Worm (Caenorhabditis elegans) whole organism, young adult: Measurements from ENCODE around the gene C05E11.6.

ENCODE experiments used
- C17E4.6 ChIP-seq: fragments of 200-800 bp; sonication (Bioruptor generic); IDR thresholded peaks from 2 replicates; pipeline ENCODE4 v1.3.6; 2022; ENCODE audit warnings: missing genetic modification reagents, missing genetic modification characterization, missing compliant biosample characterization
- D2030.7 ChIP-seq: fragments of 200-800 bp; sonication (Bioruptor generic); IDR thresholded peaks from 2 replicates; pipeline ENCODE4 v1.3.6; 2022; ENCODE audit warnings: missing genetic modification reagents, missing genetic modification characterization, missing compliant biosample characterization
- F10E7.11 ChIP-seq: sonication (generic microtip); optimal IDR thresholded peaks from 2 replicates; lab custom pipeline; 2017; ENCODE audit warnings: mild to moderate bottlenecking, missing genetic modification characterization, moderate library complexity, missing compliant biosample characterization
- F33H1.4 ChIP-seq: fragments of 200-800 bp; sonication (Bioruptor generic); IDR thresholded peaks from 2 replicates; pipeline ENCODE4 v1.3.6; 2022; ENCODE audit warnings: missing genetic modification reagents, missing genetic modification characterization, missing compliant biosample characterization
- F37B4.10 ChIP-seq: fragments of 200-800 bp; sonication (Bioruptor generic); IDR thresholded peaks from 2 replicates; pipeline ENCODE4 v1.3.6; 2022; ENCODE audit warnings: missing genetic modification characterization, missing compliant biosample characterization
- F52B5.7 ChIP-seq: sonication (generic microtip); optimal IDR thresholded peaks from 2 replicates; lab custom pipeline; 2016; ENCODE audit warnings: mild to moderate bottlenecking, missing genetic modification characterization, missing compliant biosample characterization
- F57C9.4 ChIP-seq: sonication (generic microtip); optimal IDR thresholded peaks from 2 replicates; lab custom pipeline; 2017; ENCODE audit warnings: mild to moderate bottlenecking, missing genetic modification characterization, missing compliant biosample characterization
- K11D2.4 ChIP-seq: fragments of 200-800 bp; sonication (Bioruptor generic); IDR thresholded peaks from 2 replicates; pipeline ENCODE4 v1.3.6; 2022; ENCODE audit warnings: missing genetic modification reagents, missing genetic modification characterization, missing compliant biosample characterization
- Y53G8AR.9 ChIP-seq: fragments of 200-800 bp; sonication (Bioruptor generic); conservative IDR thresholded peaks from 2 replicates; pipeline ENCODE4 v1.3.6; 2022; ENCODE audit warnings: missing genetic modification reagents, missing genetic modification characterization, missing compliant biosample characterization
- Y56A3A.18 ChIP-seq: fragments of 200-800 bp; sonication (Bioruptor generic); IDR thresholded peaks from 2 replicates; pipeline ENCODE4 v1.3.6; 2022; ENCODE audit warnings: missing genetic modification reagents, missing genetic modification characterization, missing compliant biosample characterization
- Y79H2A.3 ChIP-seq: fragments of 200-800 bp; sonication (Bioruptor generic); conservative IDR thresholded peaks from 2 replicates; pipeline ENCODE4 v1.3.6; 2022; ENCODE audit warnings: missing genetic modification reagents, missing genetic modification characterization, missing compliant biosample characterization
- Y95B8A.8 ChIP-seq: fragments of 200-800 bp; sonication (Bioruptor generic); IDR thresholded peaks from 2 replicates; pipeline ENCODE4 v1.3.6; 2022; ENCODE audit warnings: missing genetic modification reagents, missing genetic modification characterization, missing compliant biosample characterization
- akir-1 ChIP-seq: fragments of 200-800 bp; sonication (Bioruptor generic); optimal IDR thresholded peaks from 2 replicates; lab custom pipeline; 2018; ENCODE audit warnings: mild to moderate bottlenecking, missing genetic modification characterization, moderate library complexity, missing compliant biosample characterization
- atf-7 ChIP-seq: sonication (generic microtip); optimal IDR thresholded peaks from 2 replicates; lab custom pipeline; 2017; ENCODE audit warnings: mild to moderate bottlenecking, missing genetic modification characterization, missing compliant biosample characterization
- attf-3 ChIP-seq: fragments of 200-800 bp; sonication (Bioruptor generic); conservative IDR thresholded peaks from 2 replicates; pipeline ENCODE4 v1.3.6; 2022; ENCODE audit warnings: missing genetic modification reagents, missing genetic modification characterization, missing compliant biosample characterization
- cebp-1 ChIP-seq, 2 experiments: fragments of 200-800 bp in 1 of 2; sonication (Bioruptor generic) in 1 of 2; sonication (generic microtip) in 1 of 2; IDR thresholded peaks in 1 of 2; optimal IDR thresholded peaks in 1 of 2; 2 replicates each; pipeline versions ENCODE4 v1.3.6 to Lab custom; 2017 to 2022; ENCODE audit warnings: missing compliant biosample characterization in 2 of 2, missing genetic modification characterization in 2 of 2, mild to moderate bottlenecking in 1 of 2, missing genetic modification reagents in 1 of 2, moderate library complexity in 1 of 2
- ceh-100 ChIP-seq: fragments of 200-800 bp; sonication (Bioruptor generic); IDR thresholded peaks from 2 replicates; pipeline ENCODE4 v1.3.6; 2022; ENCODE audit warnings: missing genetic modification reagents, missing genetic modification characterization, missing compliant biosample characterization
- ceh-27 ChIP-seq: fragments of 200-800 bp; sonication (Bioruptor generic); optimal IDR thresholded peaks from 2 replicates; lab custom pipeline; 2018; ENCODE audit warnings: mild to moderate bottlenecking, missing genetic modification characterization, moderate library complexity, missing compliant biosample characterization
- ceh-58 ChIP-seq: fragments of 200-800 bp; sonication (Bioruptor generic); IDR thresholded peaks from 2 replicates; pipeline ENCODE4 v1.3.6; 2022; ENCODE audit warnings: missing genetic modification characterization, missing compliant biosample characterization
- dox-1 ChIP-seq: fragments of 200-800 bp; sonication (Bioruptor generic); IDR thresholded peaks from 2 replicates; pipeline ENCODE4 v1.3.6; 2022; ENCODE audit warnings: missing genetic modification reagents, missing genetic modification characterization, missing compliant biosample characterization
- dpl-1 ChIP-seq: fragments of 150-350 bp; optimal IDR thresholded peaks from 2 replicates; lab custom pipeline; 2014; ENCODE audit warnings: missing biosample characterization, missing genetic modification reagents, missing genetic modification characterization
- egl-18 ChIP-seq: fragments of 200-800 bp; sonication (Bioruptor generic); IDR thresholded peaks from 2 replicates; pipeline ENCODE4 v1.3.6; 2022; ENCODE audit warnings: missing genetic modification reagents, missing genetic modification characterization, missing compliant biosample characterization
- ets-4 ChIP-seq: fragments of 200-800 bp; sonication (Bioruptor generic); optimal IDR thresholded peaks from 2 replicates; lab custom pipeline; 2018; ENCODE audit warnings: mild to moderate bottlenecking, missing genetic modification characterization, missing compliant biosample characterization
- gei-17 ChIP-seq: fragments of 200-800 bp; sonication (Bioruptor generic); optimal IDR thresholded peaks from 2 replicates; lab custom pipeline; 2018; ENCODE audit warnings: mild to moderate bottlenecking, missing genetic modification characterization, missing compliant biosample characterization
- let-526 ChIP-seq: fragments of 200-800 bp; sonication (Bioruptor generic); IDR thresholded peaks from 2 replicates; pipeline ENCODE4 v1.3.6; 2022; ENCODE audit warnings: missing genetic modification reagents, missing genetic modification characterization, missing compliant biosample characterization
- lir-1 ChIP-seq: fragments of 200-800 bp; sonication (Bioruptor generic); conservative IDR thresholded peaks from 2 replicates; pipeline ENCODE4 v1.3.6; 2022; ENCODE audit warnings: missing genetic modification reagents, missing genetic modification characterization, missing compliant biosample characterization
- lsl-1 ChIP-seq: fragments of 200-800 bp; sonication (Bioruptor generic); optimal IDR thresholded peaks from 2 replicates; lab custom pipeline; 2018; ENCODE audit warnings: mild to moderate bottlenecking, missing genetic modification characterization, moderate library complexity, missing compliant biosample characterization
- madf-6 ChIP-seq: fragments of 200-800 bp; sonication (Bioruptor generic); IDR thresholded peaks from 2 replicates; pipeline ENCODE4 v1.3.6; 2022; ENCODE audit warnings: missing genetic modification reagents, missing genetic modification characterization, missing compliant biosample characterization
- mes-4 ChIP-seq: sonication (generic microtip); optimal IDR thresholded peaks from 2 replicates; lab custom pipeline; 2016; ENCODE audit warnings: missing genotype, missing genetic modification characterization, missing compliant biosample characterization
- mxl-1 ChIP-seq: sonication (generic microtip); optimal IDR thresholded peaks from 2 replicates; lab custom pipeline; 2016; ENCODE audit warnings: missing genetic modification characterization, missing compliant biosample characterization
- nhr-90 ChIP-seq: sonication (generic microtip); optimal IDR thresholded peaks from 2 replicates; lab custom pipeline; 2016; ENCODE audit warnings: missing genotype, mild to moderate bottlenecking, missing genetic modification characterization, missing compliant biosample characterization
- pha-4 ChIP-seq: fragments of 150-350 bp; sonication (generic microtip); optimal IDR thresholded peaks from 2 replicates; lab custom pipeline; 2014; ENCODE audit warnings: missing biosample characterization, missing genetic modification reagents, missing genetic modification characterization
- repo-1 ChIP-seq: sonication (generic microtip); optimal IDR thresholded peaks from 2 replicates; lab custom pipeline; 2017; ENCODE audit warnings: mild to moderate bottlenecking, missing genetic modification characterization, missing compliant biosample characterization
- sdz-38 ChIP-seq: sonication (generic microtip); optimal IDR thresholded peaks from 2 replicates; lab custom pipeline; 2016; ENCODE audit warnings: missing genotype, missing genetic modification characterization, missing compliant biosample characterization
- snpc-1.3 ChIP-seq: sonication (generic microtip); optimal IDR thresholded peaks from 2 replicates; lab custom pipeline; 2017; ENCODE audit warnings: missing genetic modification characterization, mild to moderate bottlenecking, missing compliant biosample characterization, antibody characterized with exemption, moderate library complexity, missing genotype, missing genetic modification reagents; ENCODE audit not compliant: insufficient read depth
- sptf-2 ChIP-seq: fragments of 200-800 bp; sonication (Bioruptor generic); optimal IDR thresholded peaks from 2 replicates; lab custom pipeline; 2018; ENCODE audit warnings: mild to moderate bottlenecking, missing genetic modification characterization, missing compliant biosample characterization
- tbp1 ChIP-seq: fragments of 200-800 bp; sonication (Bioruptor generic); optimal IDR thresholded peaks from 2 replicates; lab custom pipeline; 2018; ENCODE audit warnings: mild to moderate bottlenecking, missing genetic modification characterization, missing compliant biosample characterization
- tlf-1 ChIP-seq: fragments of 200-800 bp; sonication (Bioruptor generic); optimal IDR thresholded peaks from 2 replicates; lab custom pipeline; 2018; ENCODE audit warnings: mild to moderate bottlenecking, missing genetic modification characterization, missing compliant biosample characterization
- unc-130 ChIP-seq: sonication (generic microtip); optimal IDR thresholded peaks from 2 replicates; lab custom pipeline; 2016; ENCODE audit warnings: missing genetic modification reagents, missing genetic modification characterization, missing compliant biosample characterization
- unc-62 ChIP-seq: fragments of 150-350 bp; optimal IDR thresholded peaks from 2 replicates; lab custom pipeline; 2014; ENCODE audit warnings: missing biosample characterization, missing genetic modification reagents, missing genetic modification characterization
- zfh-2 ChIP-seq: fragments of 200-800 bp; sonication (Bioruptor generic); conservative IDR thresholded peaks from 2 replicates; pipeline ENCODE4 v1.3.6; 2022; ENCODE audit warnings: missing genetic modification reagents, missing genetic modification characterization, missing compliant biosample characterization
- zim-3 ChIP-seq: sonication (generic microtip); optimal IDR thresholded peaks from 2 replicates; lab custom pipeline; 2017; ENCODE audit warnings: mild to moderate bottlenecking, missing genetic modification characterization, moderate library complexity, missing compliant biosample characterization
- ztf-18 ChIP-seq: sonication (generic microtip); optimal IDR thresholded peaks from 2 replicates; lab custom pipeline; 2016; ENCODE audit warnings: missing genotype, mild to moderate bottlenecking, missing genetic modification characterization, missing compliant biosample characterization
- ztf-3 ChIP-seq: fragments of 200-800 bp; sonication (Bioruptor generic); optimal IDR thresholded peaks from 2 replicates; lab custom pipeline; 2018; ENCODE audit warnings: mild to moderate bottlenecking, missing genetic modification characterization, missing compliant biosample characterization

The C05E11.6 gene

DNA sequence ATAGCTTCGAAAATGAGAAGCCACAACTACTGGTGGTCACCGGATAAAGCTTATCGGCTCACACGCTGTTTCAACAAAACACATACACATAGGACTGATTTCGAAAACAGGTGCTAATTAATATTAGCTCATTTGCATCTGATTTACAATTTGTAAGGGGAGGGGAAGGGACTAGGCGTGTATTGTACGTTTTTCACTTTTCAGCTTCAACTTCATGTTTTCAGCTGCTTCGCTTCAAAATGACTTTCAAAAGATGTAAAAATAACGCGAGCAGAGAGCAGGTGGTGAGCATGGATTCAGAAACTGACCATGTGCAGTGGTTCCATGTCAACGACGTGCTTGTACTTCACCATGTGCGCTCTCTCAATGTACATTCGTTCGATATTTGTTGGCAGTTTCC lies 39.0 kb downstream of the C05E11.6 start:
- TF ChIP-seq atf-7 (tag; lab: Kevin White, UChicago), result no peak
- TF ChIP-seq Y79H2A.3, result no peak
- TF ChIP-seq D2030.7, result no peak
- no peak for TF ChIP-seq mes-4 (tag; lab: Kevin White, UChicago)
- TF ChIP-seq, all 124 proteins: peak for 0

DNA sequence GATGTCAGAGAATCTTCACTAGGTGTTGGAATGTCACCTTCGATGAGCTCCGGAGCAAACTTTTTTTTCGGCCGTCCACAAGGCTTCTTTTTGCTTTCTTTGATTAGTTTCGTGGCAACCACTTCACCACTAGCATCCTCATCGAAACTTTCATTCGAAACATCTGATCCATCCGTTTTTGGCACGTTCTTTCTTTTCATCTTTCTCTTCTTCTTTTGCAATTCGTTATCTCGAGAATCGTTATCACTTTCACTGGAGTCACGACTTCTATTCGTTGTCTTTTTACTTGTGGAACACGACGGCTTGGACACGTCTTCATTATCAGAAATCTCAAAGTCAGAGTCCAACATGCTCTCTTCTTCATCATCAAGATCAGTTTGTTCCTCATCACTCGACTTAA lies 42.2 kb downstream of the C05E11.6 start:
- TF ChIP-seq gei-17 (GFP tag; lab: Kevin White, UChicago) (no peak), F10E7.11 (no peak), zfh-2 (no peak), ceh-100 (GFP tag; lab: Robert Waterston, UW) (no peak), mxl-1 (no peak), attf-3 (GFP tag; lab: Robert Waterston, UW) (no peak), dpl-1 (GFP tag; lab: Kevin White, UChicago) (no peak), sdz-38 (tag; lab: Kevin White, UChicago) (no peak), zim-3 (no peak), Y95B8A.8 (no peak), pha-4 (tag; lab: Kevin White, UChicago) (no peak), ceh-27 (GFP tag; lab: Kevin White, UChicago) (no peak), F37B4.10 (GFP tag; lab: Robert Waterston, UW) (no peak)

DNA sequence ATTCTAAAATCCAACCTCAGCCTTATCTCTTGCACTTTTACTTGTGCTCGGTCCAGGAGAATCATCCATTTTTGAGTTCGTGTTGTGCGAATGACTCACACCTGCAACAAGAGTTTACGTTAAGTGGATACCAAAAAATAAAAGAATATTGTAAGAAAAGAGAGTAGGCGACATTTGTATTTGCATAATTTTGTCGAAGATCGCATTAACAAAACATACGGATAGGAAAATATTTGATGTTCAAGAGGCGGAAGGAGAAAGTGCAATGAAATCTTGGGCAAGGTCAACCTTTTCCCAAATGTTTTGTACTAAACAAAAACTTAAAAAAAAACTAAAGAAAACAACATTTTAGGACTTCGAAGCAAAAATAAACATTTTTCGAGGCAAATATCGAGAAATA lies 43.9 kb downstream of the C05E11.6 start, which contains the start of gene spat-3:
TSS of gene spat-3 (minus strand) at position 101 of the 400 bp plus-strand sequence.
- TF ChIP-seq ceh-58 (GFP tag; lab: Robert Waterston, UW), result no peak
- TF ChIP-seq K11D2.4 (GFP tag; lab: Robert Waterston, UW), result no peak
- no peak for TF ChIP-seq unc-130 (GFP tag; lab: Kevin White, UChicago)
- TF ChIP-seq repo-1 (tag; lab: Kevin White, UChicago), result no peak
- no peak for TF ChIP-seq F57C9.4 (tag; lab: Kevin White, UChicago)
- no peak for TF ChIP-seq Y56A3A.18 (GFP tag; lab: Robert Waterston, UW)
- TF ChIP-seq snpc-1.3 (tag; lab: Kevin White, UChicago), result no peak
- no peak for TF ChIP-seq unc-62 (GFP tag; lab: Kevin White, UChicago)
- no peak for TF ChIP-seq F33H1.4
- TF ChIP-seq, all 124 proteins: peak for 0

DNA sequence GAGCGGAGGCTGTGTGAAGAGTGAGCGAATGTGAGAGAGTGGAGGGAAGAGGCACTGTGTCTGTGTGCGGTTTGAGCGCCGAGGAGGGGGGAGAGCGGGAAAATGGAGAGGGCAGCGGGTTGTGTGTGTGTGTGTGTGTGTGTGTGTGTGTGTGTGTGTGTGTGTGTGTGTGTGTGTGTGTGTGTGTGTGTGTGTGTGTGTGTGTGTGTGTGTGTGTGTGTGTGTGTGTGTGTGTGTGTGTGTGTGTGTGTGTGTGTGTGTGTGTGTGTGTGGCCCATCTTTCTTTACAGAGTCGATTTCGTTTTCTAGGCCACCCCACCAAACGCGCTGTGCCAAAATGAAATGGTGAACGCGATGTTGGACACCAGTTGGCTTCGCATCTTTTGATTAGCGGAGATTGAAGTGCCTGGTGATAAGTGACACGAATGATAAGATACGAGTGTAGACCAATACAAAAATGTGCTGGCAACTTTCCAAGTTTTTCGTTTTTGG lies 44.5 kb downstream of the C05E11.6 start:
- peak; percentile 49 for TF ChIP-seq C17E4.6
- TF ChIP-seq F52B5.7 (tag; lab: Kevin White, UChicago), result peak; percentile 85
- peak; percentile 67 for TF ChIP-seq sptf-2
- TF ChIP-seq ceh-27 (GFP tag; lab: Kevin White, UChicago), result peak; percentile 89
- TF ChIP-seq lir-1, result peak; percentile 99
- TF ChIP-seq ztf-18 (tag; lab: Kevin White, UChicago), result peak; percentile 70
- peak; percentile 97 for TF ChIP-seq dox-1 (GFP tag; lab: Robert Waterston, UW)
- peak; percentile 88 for TF ChIP-seq Y53G8AR.9 (GFP tag; lab: Robert Waterston, UW)
- TF ChIP-seq tbp1, result peak; percentile 70
- TF ChIP-seq ztf-3, result peak; percentile 100
- peak; percentile 75 for TF ChIP-seq cebp-1 (GFP tag; IDR thresholded peaks at IDR 0.05; lab: Robert Waterston, UW)
- peak; percentile 95 for TF ChIP-seq cebp-1 (tag; optimal IDR thresholded peaks at IDR 0.05; lab: Kevin White, UChicago)
- peak; percentile 22 for TF ChIP-seq lsl-1 (GFP tag; lab: Kevin White, UChicago)
- TF ChIP-seq let-526 (GFP tag; lab: Robert Waterston, UW), result 0 out of 2 replicates have a peak, but pooled peaks have one; percentile 30
- peak; percentile 92 for TF ChIP-seq K11D2.4 (GFP tag; lab: Robert Waterston, UW)
- peak; percentile 64 for TF ChIP-seq zim-3
- TF ChIP-seq tlf-1 (GFP tag; lab: Kevin White, UChicago), result peak; percentile 84
- peak; percentile 31 for TF ChIP-seq nhr-90 (tag; lab: Kevin White, UChicago)
- TF ChIP-seq ets-4 (GFP tag; lab: Kevin White, UChicago), result peak; percentile 96
- TF ChIP-seq egl-18 (GFP tag; lab: Robert Waterston, UW), result peak; percentile 75; the same call in 1 of the 2 replicates
- 0 out of 2 replicates have a peak, but pooled peaks have one; percentile 46 for TF ChIP-seq madf-6
- TF ChIP-seq F33H1.4, result peak; percentile 31
- peak; percentile 92 for TF ChIP-seq akir-1
- TF ChIP-seq Y95B8A.8, result peak; percentile 66; the same call in 1 of the 2 replicates
